Fruit fly (Drosophila melanogaster): ENCODE results near the gene S6KL.
A peak's percentile ranks its signal among the peaks of the same experiment; 100 is the strongest.

The S6KL gene

dm6 chrX:18838470-18838869 lies 50.2 kb downstream of the S6KL start:
- TF ChIP-seq CG10348 (GFP tag; IDR thresholded peaks at IDR 0.05) (no peak), CG8159 (tag; optimal IDR thresholded peaks at IDR 0.05) (no peak), EcR (GFP tag; optimal IDR thresholded peaks at IDR 0.05) (no peak), Ets98B (GFP tag; IDR thresholded peaks at IDR 0.05) (no peak), fd96Ca (GFP tag; IDR thresholded peaks at IDR 0.05) (no peak), CG17806 (tag; optimal IDR thresholded peaks at IDR 0.05) (no peak), Pif1B (GFP tag; optimal IDR thresholded peaks at IDR 0.05) (no peak), D1 (tag; optimal IDR thresholded peaks at IDR 0.05) (no peak), CG9948 (tag; optimal IDR thresholded peaks at IDR 0.05) (no peak), CG34367 (tag; optimal IDR thresholded peaks at IDR 0.05) (no peak), CG14655 (GFP tag; optimal IDR thresholded peaks at IDR 0.05) (no peak), CG15710 (tag; optimal IDR thresholded peaks at IDR 0.05) (no peak), Snoo (tag; optimal IDR thresholded peaks at IDR 0.05) (no peak), CG12605 (GFP tag; IDR thresholded peaks at IDR 0.05) (no peak)

dm6 chrX:18838929-18839576 lies 50.8 kb downstream of the S6KL start:
- TF ChIP-seq CG8301 (tag; optimal IDR thresholded peaks at IDR 0.05) (no peak), CG12605 (GFP tag; IDR thresholded peaks at IDR 0.05) (no peak), CG13204 (GFP tag; optimal IDR thresholded peaks at IDR 0.05) (no peak), CG14655 (GFP tag; optimal IDR thresholded peaks at IDR 0.05) (peak; percentile 7), CG8159 (tag; optimal IDR thresholded peaks at IDR 0.05) (peak; percentile 3), EcR (GFP tag; optimal IDR thresholded peaks at IDR 0.05) (no peak), CG15710 (tag; optimal IDR thresholded peaks at IDR 0.05) (peak; percentile 2), rn (GFP tag; IDR thresholded peaks at IDR 0.05) (no peak), CG32121 (GFP tag; IDR thresholded peaks at IDR 0.05) (peak; percentile 13; the same call in 1 of the 2 replicates), gl (tag; optimal IDR thresholded peaks at IDR 0.05) (peak; percentile 26), Pif1B (GFP tag; optimal IDR thresholded peaks at IDR 0.05) (no peak), fd96Ca (GFP tag; IDR thresholded peaks at IDR 0.05) (no peak), CG34367 (tag; optimal IDR thresholded peaks at IDR 0.05) (no peak), CG4496 (GFP tag; IDR thresholded peaks at IDR 0.05) (no peak), CG17806 (tag; optimal IDR thresholded peaks at IDR 0.05) (no peak), Snoo (tag; optimal IDR thresholded peaks at IDR 0.05) (no peak), Pif1A (GFP tag; optimal IDR thresholded peaks at IDR 0.05) (peak; percentile 36)

- TF ChIP-seq CG15710 (tag; optimal IDR thresholded peaks at IDR 0.05) = peak; percentile 18
- peak; percentile 38; the same call in 1 of the 3 replicates for TF ChIP-seq fd96Ca (GFP tag; IDR thresholded peaks at IDR 0.05)
- no peak for TF ChIP-seq rn (GFP tag; IDR thresholded peaks at IDR 0.05)
- no peak for TF ChIP-seq D1 (tag; optimal IDR thresholded peaks at IDR 0.05)
- peak; percentile 50 for TF ChIP-seq Pif1A (GFP tag; optimal IDR thresholded peaks at IDR 0.05)
- no peak for TF ChIP-seq CG32121 (GFP tag; IDR thresholded peaks at IDR 0.05)
- no peak for TF ChIP-seq CG13204 (GFP tag; optimal IDR thresholded peaks at IDR 0.05)
- TF ChIP-seq CG8159 (tag; optimal IDR thresholded peaks at IDR 0.05) = no peak
- TF ChIP-seq Pif1B (GFP tag; optimal IDR thresholded peaks at IDR 0.05) = no peak
- no peak for TF ChIP-seq CG8301 (tag; optimal IDR thresholded peaks at IDR 0.05)
- no peak for TF ChIP-seq EcR (GFP tag; optimal IDR thresholded peaks at IDR 0.05)
- TF ChIP-seq CG34367 (tag; optimal IDR thresholded peaks at IDR 0.05) = no peak
- TF ChIP-seq CG10348 (GFP tag; IDR thresholded peaks at IDR 0.05) = no peak
- peak; percentile 30 for TF ChIP-seq Snoo (tag; optimal IDR thresholded peaks at IDR 0.05)
- TF ChIP-seq CG17806 (tag; optimal IDR thresholded peaks at IDR 0.05) = no peak
- TF ChIP-seq CG12605 (GFP tag; IDR thresholded peaks at IDR 0.05) = no peak
- TF ChIP-seq CG14655 (GFP tag; optimal IDR thresholded peaks at IDR 0.05) = no peak
- no peak for TF ChIP-seq CG9948 (tag; optimal IDR thresholded peaks at IDR 0.05)
- peak; percentile 62; the same call in 1 of the 3 replicates for TF ChIP-seq CG4496 (GFP tag; IDR thresholded peaks at IDR 0.05)
- TF ChIP-seq Ets98B (GFP tag; IDR thresholded peaks at IDR 0.05) = peak; percentile 17; the same call in 1 of the 2 replicates
- no peak for TF ChIP-seq gl (tag; optimal IDR thresholded peaks at IDR 0.05)
These were observed 55.2 kb downstream of the S6KL start, which contains the start of gene htk for dm6 chrX:18843229-18844033. Gene htk, plus strand, starts transcription at chrX:18843663.

dm6 chrX:18848338-18849021 lies 60.2 kb downstream of the S6KL start, which contains the start of gene shop:
Gene shop, minus strand, starts transcription at chrX:18848566.
- TF ChIP-seq CG13204 (GFP tag; optimal IDR thresholded peaks at IDR 0.05) = peak; percentile 67
- no peak for TF ChIP-seq CG14655 (GFP tag; optimal IDR thresholded peaks at IDR 0.05)
- TF ChIP-seq EcR (GFP tag; optimal IDR thresholded peaks at IDR 0.05) = no peak
- TF ChIP-seq Pif1A (GFP tag; optimal IDR thresholded peaks at IDR 0.05) = peak; percentile 76
- no peak for TF ChIP-seq rn (GFP tag; IDR thresholded peaks at IDR 0.05)
- peak; percentile 83 for TF ChIP-seq Snoo (tag; optimal IDR thresholded peaks at IDR 0.05)
- peak; percentile 38; the same call in 1 of the 2 replicates for TF ChIP-seq CG10348 (GFP tag; IDR thresholded peaks at IDR 0.05)
- TF ChIP-seq gl (tag; optimal IDR thresholded peaks at IDR 0.05) = peak; percentile 41
- TF ChIP-seq CG32121 (GFP tag; IDR thresholded peaks at IDR 0.05) = 0 out of 2 replicates have a peak, but pooled peaks have one; percentile 27
- peak; percentile 57 for TF ChIP-seq Ets98B (GFP tag; IDR thresholded peaks at IDR 0.05)
- TF ChIP-seq CG8301 (tag; optimal IDR thresholded peaks at IDR 0.05) = peak; percentile 86
- TF ChIP-seq fd96Ca (GFP tag; IDR thresholded peaks at IDR 0.05) = peak; percentile 25; the same call in 1 of the 3 replicates
- peak; percentile 89 for TF ChIP-seq CG8159 (tag; optimal IDR thresholded peaks at IDR 0.05)
- TF ChIP-seq CG17806 (tag; optimal IDR thresholded peaks at IDR 0.05) = peak; percentile 76
- TF ChIP-seq CG4496 (GFP tag; IDR thresholded peaks at IDR 0.05) = peak; percentile 70
- TF ChIP-seq Pif1B (GFP tag; optimal IDR thresholded peaks at IDR 0.05) = peak; percentile 75
- no peak for TF ChIP-seq CG12605 (GFP tag; IDR thresholded peaks at IDR 0.05)
- peak; percentile 87 for TF ChIP-seq CG15710 (tag; optimal IDR thresholded peaks at IDR 0.05)
- no peak for TF ChIP-seq D1 (tag; optimal IDR thresholded peaks at IDR 0.05)
- TF ChIP-seq CG34367 (tag; optimal IDR thresholded peaks at IDR 0.05) = peak; percentile 86
- TF ChIP-seq CG9948 (tag; optimal IDR thresholded peaks at IDR 0.05) = peak; percentile 83
